Worm (Caenorhabditis elegans) whole organism, midembryonic: ENCODE measurements around the gene pacs-1.
A peak's percentile ranks its signal among the peaks of the same experiment; 100 is the strongest.

ENCODE experiments used
- T22C8.4 ChIP-seq: fragments of 200-800 bp; sonication (Bioruptor generic); IDR thresholded peaks from 2 replicates; pipeline ENCODE4 v1.3.6; 2022; ENCODE audit warnings: missing genetic modification characterization, missing compliant biosample characterization
- cog-1 ChIP-seq: sonication (generic microtip); optimal IDR thresholded peaks from 2 replicates; lab custom pipeline; 2016; ENCODE audit warnings: missing genetic modification characterization, missing compliant biosample characterization
- flt-1 ChIP-seq: fragments of 200-800 bp; sonication (Bioruptor generic); IDR thresholded peaks from 2 replicates; pipeline ENCODE4 v1.3.6; 2022; ENCODE audit warnings: missing genetic modification characterization, missing compliant biosample characterization
- klf-2 ChIP-seq: fragments of 200-800 bp; sonication (Bioruptor generic); conservative IDR thresholded peaks from 2 replicates; pipeline ENCODE4 v1.3.6; 2022; ENCODE audit warnings: missing genetic modification reagents, missing genetic modification characterization, missing compliant biosample characterization
- med-1 ChIP-seq: sonication (generic microtip); optimal IDR thresholded peaks from 2 replicates; lab custom pipeline; 2017; ENCODE audit warnings: missing genetic modification characterization, mild to moderate bottlenecking, missing compliant biosample characterization, antibody characterized with exemption, missing genetic modification reagents; ENCODE audit not compliant: insufficient read depth
- ref-1 ChIP-seq: fragments of 200-800 bp; sonication (Bioruptor generic); conservative IDR thresholded peaks from 2 replicates; pipeline ENCODE4 v1.3.6; 2022; ENCODE audit warnings: missing genetic modification reagents, missing genetic modification characterization, missing compliant biosample characterization
- tab-1 ChIP-seq: fragments of 200-800 bp; sonication (Bioruptor generic); IDR thresholded peaks from 2 replicates; pipeline ENCODE4 v1.3.6; 2022; ENCODE audit warnings: missing genetic modification characterization, missing compliant biosample characterization
- ztf-23 ChIP-seq: fragments of 200-800 bp; sonication (Bioruptor generic); IDR thresholded peaks from 2 replicates; pipeline ENCODE4 v1.3.6; 2022; ENCODE audit warnings: missing genetic modification reagents, missing genetic modification characterization, missing compliant biosample characterization
- ztf-29 ChIP-seq: fragments of 200-800 bp; sonication (Bioruptor generic); IDR thresholded peaks from 2 replicates; pipeline ENCODE4 v1.3.6; 2022; ENCODE audit warnings: missing genetic modification reagents, missing genetic modification characterization, missing compliant biosample characterization

Gene pacs-1

ce11 chrV:9219390-9219733 is 2.3 kb upstream of the pacs-1 start:
- TF ChIP-seq tab-1 (GFP tag; lab: Robert Waterston, UW) (no peak), flt-1 (GFP tag; lab: Robert Waterston, UW) (no peak)

DNA sequence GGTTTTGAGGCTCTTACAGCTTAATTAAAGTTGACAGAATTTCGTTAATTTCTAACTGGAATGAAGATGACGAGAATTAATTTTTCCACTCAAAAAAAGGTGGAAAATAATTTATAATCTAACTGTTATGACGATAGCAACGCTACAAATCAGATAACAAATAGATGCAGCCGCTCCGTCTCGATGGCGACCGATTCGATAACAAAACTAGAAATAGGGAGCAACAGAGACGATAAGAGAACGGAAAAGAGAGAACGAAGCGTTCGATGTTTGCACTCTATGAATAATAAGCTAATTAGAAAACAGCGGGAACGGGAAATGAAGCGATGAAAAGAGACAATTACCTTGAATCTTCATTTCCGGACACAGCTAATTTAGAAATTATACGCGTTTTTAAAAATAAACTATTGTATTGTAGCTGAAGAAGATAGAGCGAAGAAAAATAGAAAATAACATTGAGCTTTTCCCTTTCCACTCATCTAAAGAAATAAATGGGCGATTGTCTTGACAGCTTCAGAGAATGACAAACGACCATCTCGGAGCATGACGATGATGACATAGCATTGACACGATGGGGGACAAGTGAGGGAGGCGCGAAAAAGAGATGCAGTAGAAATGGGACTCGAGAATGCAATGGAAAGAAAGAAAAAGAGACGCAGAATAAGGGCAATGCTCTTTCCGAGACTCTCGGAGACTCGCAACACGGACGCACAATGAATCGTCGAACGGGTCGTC is 1.8 kb upstream of the pacs-1 start:
- no peak for TF ChIP-seq T22C8.4 (GFP tag; lab: Robert Waterston, UW)
- TF ChIP-seq ref-1 (GFP tag; lab: Robert Waterston, UW): no peak
- no peak for TF ChIP-seq tab-1 (GFP tag; lab: Robert Waterston, UW)
- no peak for TF ChIP-seq flt-1 (GFP tag; lab: Robert Waterston, UW)
- no peak for TF ChIP-seq ztf-23 (GFP tag; lab: Robert Waterston, UW)
- TF ChIP-seq klf-2 (GFP tag; lab: Robert Waterston, UW): no peak
- no peak for TF ChIP-seq ztf-29 (GFP tag; lab: Robert Waterston, UW)

ce11 chrV:9218214-9218613 is 1.2 kb upstream of the pacs-1 start:
- no peak for TF ChIP-seq tab-1 (GFP tag; lab: Robert Waterston, UW)
- TF ChIP-seq flt-1 (GFP tag; lab: Robert Waterston, UW): no peak
- no peak for TF ChIP-seq T22C8.4 (GFP tag; lab: Robert Waterston, UW)
- no peak for TF ChIP-seq ztf-23 (GFP tag; lab: Robert Waterston, UW)
- no peak for TF ChIP-seq ztf-29 (GFP tag; lab: Robert Waterston, UW)
- TF ChIP-seq klf-2 (GFP tag; lab: Robert Waterston, UW): no peak
- no peak for TF ChIP-seq ref-1 (GFP tag; lab: Robert Waterston, UW)

- no peak for TF ChIP-seq flt-1 (GFP tag; lab: Robert Waterston, UW)
- no peak for TF ChIP-seq med-1 (GFP tag; lab: Kevin White, UChicago)
- no peak for TF ChIP-seq tab-1 (GFP tag; lab: Robert Waterston, UW)
Measured at ce11 chrV:9213554-9213953, 3.5 kb downstream of the pacs-1 start, which contains the start of gene mdt-27. mdt-27 (minus strand) TSS chrV:9213654.

DNA sequence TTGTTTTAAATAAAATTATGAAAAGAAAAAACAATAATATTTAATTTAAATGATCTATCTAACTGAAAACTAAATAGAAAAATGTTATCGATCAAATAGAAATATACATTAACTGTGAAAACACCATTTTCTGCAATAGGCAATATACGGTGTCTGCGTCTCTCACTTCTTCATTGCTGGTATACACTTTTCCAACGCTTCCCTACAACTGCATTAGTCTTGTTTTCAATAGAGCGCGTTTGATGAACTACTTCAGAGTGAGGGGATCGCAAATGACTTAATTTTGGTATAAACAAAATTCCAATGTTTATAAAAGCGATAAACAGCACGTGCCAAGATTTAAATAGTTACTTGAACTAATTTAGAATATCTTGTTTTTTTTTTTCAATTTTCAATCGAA is 4.6 kb downstream of the pacs-1 start:
- TF ChIP-seq cog-1 (tag; lab: Kevin White, UChicago) (peak; percentile 58), ref-1 (GFP tag; lab: Robert Waterston, UW) (no peak)

ce11 chrV:9208878-9209277 is 8.2 kb downstream of the pacs-1 start:
- TF ChIP-seq T22C8.4 (GFP tag; lab: Robert Waterston, UW) (no peak), ztf-23 (GFP tag; lab: Robert Waterston, UW) (no peak), cog-1 (tag; lab: Kevin White, UChicago) (no peak), med-1 (GFP tag; lab: Kevin White, UChicago) (no peak), tab-1 (GFP tag; lab: Robert Waterston, UW) (no peak), flt-1 (GFP tag; lab: Robert Waterston, UW) (no peak), ztf-29 (GFP tag; lab: Robert Waterston, UW) (no peak), klf-2 (GFP tag; lab: Robert Waterston, UW) (no peak)

ce11 chrV:9207377-9207776 is 9.7 kb downstream of the pacs-1 start, which contains the start of gene inx-10:
inx-10 (minus strand) TSS chrV:9207477.
- TF ChIP-seq cog-1 (tag; lab: Kevin White, UChicago): no peak
- TF ChIP-seq ztf-29 (GFP tag; lab: Robert Waterston, UW): no peak
- TF ChIP-seq flt-1 (GFP tag; lab: Robert Waterston, UW): no peak
- TF ChIP-seq ztf-23 (GFP tag; lab: Robert Waterston, UW): no peak
- TF ChIP-seq med-1 (GFP tag; lab: Kevin White, UChicago): no peak
- TF ChIP-seq T22C8.4 (GFP tag; lab: Robert Waterston, UW): no peak

DNA sequence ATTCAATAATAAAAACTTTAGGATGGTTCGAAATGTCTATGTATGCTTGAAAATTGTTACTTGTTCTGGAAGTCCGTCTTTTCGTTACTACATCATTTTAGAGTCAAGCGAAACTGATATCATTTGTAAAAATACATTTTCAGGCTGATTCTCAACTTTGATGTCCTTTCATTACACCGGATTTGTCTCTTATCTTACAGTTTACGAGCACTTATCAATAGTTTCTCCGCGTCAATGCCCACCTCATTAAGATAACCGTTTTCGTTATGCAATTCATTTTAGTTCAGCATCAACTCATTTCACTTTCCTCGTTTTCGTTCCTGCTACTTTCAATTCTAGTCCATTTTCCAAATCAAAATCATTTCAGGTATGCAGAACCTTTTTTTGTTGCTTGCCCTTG is 14.3 kb downstream of the pacs-1 start, which contains the start of gene asp-2:
asp-2 (plus strand) TSS at position 368 of the 400 bp plus-strand sequence.
- TF ChIP-seq flt-1 (GFP tag; lab: Robert Waterston, UW) (no peak), cog-1 (tag; lab: Kevin White, UChicago) (no peak), ztf-29 (GFP tag; lab: Robert Waterston, UW) (no peak), med-1 (GFP tag; lab: Kevin White, UChicago) (no peak), tab-1 (GFP tag; lab: Robert Waterston, UW) (no peak), ztf-23 (GFP tag; lab: Robert Waterston, UW) (no peak), klf-2 (GFP tag; lab: Robert Waterston, UW) (no peak), T22C8.4 (GFP tag; lab: Robert Waterston, UW) (no peak), ref-1 (GFP tag; lab: Robert Waterston, UW) (no peak)

DNA sequence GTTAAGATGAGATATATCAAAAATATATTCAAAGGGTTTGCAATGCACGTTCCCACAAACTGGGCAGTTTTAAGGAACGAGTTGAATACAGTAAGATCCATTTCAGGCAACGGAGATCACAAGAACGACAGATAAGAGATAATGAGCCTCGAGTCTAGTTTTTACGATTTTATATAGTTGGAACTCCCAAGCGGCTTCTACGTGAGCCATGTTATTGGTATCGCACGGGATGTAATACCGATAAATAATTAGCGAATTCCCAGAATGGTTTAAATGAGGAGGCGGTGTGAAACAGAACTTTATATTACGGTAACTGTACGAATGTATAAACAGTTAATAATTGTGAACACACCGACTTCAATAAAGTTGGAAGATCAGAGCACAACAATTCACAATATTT is 18.2 kb downstream of the pacs-1 start, which contains the start of gene str-177:
str-177 (minus strand) TSS at position 101 of the 400 bp plus-strand sequence.
- TF ChIP-seq ztf-29 (GFP tag; lab: Robert Waterston, UW) (no peak), ref-1 (GFP tag; lab: Robert Waterston, UW) (no peak), tab-1 (GFP tag; lab: Robert Waterston, UW) (no peak), ztf-23 (GFP tag; lab: Robert Waterston, UW) (no peak), klf-2 (GFP tag; lab: Robert Waterston, UW) (no peak), T22C8.4 (GFP tag; lab: Robert Waterston, UW) (no peak), med-1 (GFP tag; lab: Kevin White, UChicago) (no peak), cog-1 (tag; lab: Kevin White, UChicago) (no peak), flt-1 (GFP tag; lab: Robert Waterston, UW) (no peak)

DNA sequence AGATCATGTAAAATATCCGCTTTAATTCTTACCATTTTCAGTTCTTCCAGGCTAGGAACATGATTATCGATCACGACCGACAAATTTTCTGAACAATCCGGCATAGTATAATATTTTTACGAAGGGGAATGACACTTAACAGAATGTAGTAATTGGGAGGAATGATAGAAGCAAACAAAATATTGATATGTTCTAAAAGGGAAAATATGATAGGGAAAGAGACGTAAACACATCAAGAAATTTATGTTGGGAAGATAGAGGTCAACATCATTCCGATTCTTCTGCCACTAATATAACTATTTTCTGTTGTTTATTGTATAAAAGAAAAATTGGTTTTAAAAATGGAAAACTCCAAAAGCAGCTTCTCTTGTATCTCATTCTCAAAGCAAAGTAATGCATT is 19.9 kb downstream of the pacs-1 start, which contains the start of gene C24B5.4:
C24B5.4 (minus strand) TSS at position 206 of the 400 bp plus-strand sequence.
- TF ChIP-seq med-1 (GFP tag; lab: Kevin White, UChicago) (no peak), flt-1 (GFP tag; lab: Robert Waterston, UW) (no peak), T22C8.4 (GFP tag; lab: Robert Waterston, UW) (no peak), ztf-29 (GFP tag; lab: Robert Waterston, UW) (no peak), cog-1 (tag; lab: Kevin White, UChicago) (no peak), ref-1 (GFP tag; lab: Robert Waterston, UW) (no peak), ztf-23 (GFP tag; lab: Robert Waterston, UW) (no peak), klf-2 (GFP tag; lab: Robert Waterston, UW) (no peak), tab-1 (GFP tag; lab: Robert Waterston, UW) (no peak)
